Worm (Caenorhabditis elegans): Measurements from ENCODE around the gene K05G3.2.

ce11 chrX:16501032-16501431, 6.3 kb downstream of the K05G3.2 start, which contains the start of gene K05G3.1:
- TF ChIP-seq ahr-1 (tag; optimal IDR thresholded peaks at IDR 0.05): no peak
- no peak for TF ChIP-seq ceh-45 (GFP tag; IDR thresholded peaks at IDR 0.05)
- TF ChIP-seq pha-4 (tag; optimal IDR thresholded peaks at IDR 0.05): no peak
- no peak for TF ChIP-seq odd-2 (tag; optimal IDR thresholded peaks at IDR 0.05)
